Fruit fly (Drosophila melanogaster): ENCODE measurements around the gene Skp2.

The Skp2 gene

dm6 chr3R:4378363-4379354, 41.2 kb upstream of the Skp2 start, which contains the start of gene Sfxn1-3 (continued):
- no peak for TF ChIP-seq CG4854 (GFP tag; optimal IDR thresholded peaks at IDR 0.05)
- peak; percentile 83 for TF ChIP-seq BtbVII (GFP tag; optimal IDR thresholded peaks at IDR 0.05)
- peak; percentile 42 for TF ChIP-seq gcm2 (GFP tag; optimal IDR thresholded peaks at IDR 0.05)
- TF ChIP-seq grn (GFP tag; optimal IDR thresholded peaks at IDR 0.05): peak; percentile 80
- TF ChIP-seq al (GFP tag; IDR thresholded peaks at IDR 0.05): no peak
- peak; percentile 84 for TF ChIP-seq CG7928 (GFP tag; optimal IDR thresholded peaks at IDR 0.05)
- no peak for TF ChIP-seq pita (GFP tag; optimal IDR thresholded peaks at IDR 0.05)
- peak; percentile 39 for TF ChIP-seq maf-S (GFP tag; optimal IDR thresholded peaks at IDR 0.05)
- TF ChIP-seq Side (GFP tag; optimal IDR thresholded peaks at IDR 0.05): no peak
- TF ChIP-seq yki (optimal IDR thresholded peaks at IDR 0.05): no peak
- TF ChIP-seq CG31441 (GFP tag; IDR thresholded peaks at IDR 0.05): peak; percentile 60; the same call in 1 of the 2 replicates
- peak; percentile 98 for TF ChIP-seq CG34376 (GFP tag; optimal IDR thresholded peaks at IDR 0.05)
- peak; percentile 23 for TF ChIP-seq grau (tag; optimal IDR thresholded peaks at IDR 0.05)
- peak; percentile 61; the same call in 1 of the 2 replicates for TF ChIP-seq Adf1 (GFP tag; IDR thresholded peaks at IDR 0.05)
- TF ChIP-seq sob (GFP tag; IDR thresholded peaks at IDR 0.05): peak; percentile 55
- TF ChIP-seq sr (GFP tag; IDR thresholded peaks at IDR 0.05): no peak; the same call in 1 of the 3 replicates
- TF ChIP-seq Myb (GFP tag; optimal IDR thresholded peaks at IDR 0.05): peak; percentile 33
- TF ChIP-seq ara (GFP tag; IDR thresholded peaks at IDR 0.05): 0 out of 2 replicates have a peak, but pooled peaks have one; percentile 22
- TF ChIP-seq Asciz (GFP tag; optimal IDR thresholded peaks at IDR 0.05): peak; percentile 58
- peak; percentile 27 for TF ChIP-seq HHEX (GFP tag; optimal IDR thresholded peaks at IDR 0.05)
- TF ChIP-seq CG4328 (GFP tag; optimal IDR thresholded peaks at IDR 0.05): peak; percentile 67
- peak; percentile 79; the same call in 2 of the 3 replicates for TF ChIP-seq CG34422 (GFP tag; IDR thresholded peaks at IDR 0.05)
- peak; percentile 70 for TF ChIP-seq NFAT (GFP tag; IDR thresholded peaks at IDR 0.05)
- no peak for TF ChIP-seq eve (GFP tag; optimal IDR thresholded peaks at IDR 0.05)
- TF ChIP-seq bsh (GFP tag; optimal IDR thresholded peaks at IDR 0.05): peak; percentile 26 to 42
- TF ChIP-seq CG10267 (tag; optimal IDR thresholded peaks at IDR 0.05): no peak
- TF ChIP-seq CG6689 (GFP tag; IDR thresholded peaks at IDR 0.05): peak; percentile 38; the same call in 1 of the 2 replicates
- TF ChIP-seq CG10209 (GFP tag; optimal IDR thresholded peaks at IDR 0.05): peak; percentile 22
- no peak for TF ChIP-seq CG18619 (GFP tag; optimal IDR thresholded peaks at IDR 0.05)
- TF ChIP-seq CG11695 (GFP tag; IDR thresholded peaks at IDR 0.05): no peak
- TF ChIP-seq mld (GFP tag; IDR thresholded peaks at IDR 0.05; ENCODE audit: partially characterized antibody): no peak
- TF ChIP-seq CG12659 (GFP tag; optimal IDR thresholded peaks at IDR 0.05): peak; percentile 67
- TF ChIP-seq CG2199 (GFP tag; IDR thresholded peaks at IDR 0.05): no peak
- TF ChIP-seq CG10321 (GFP tag; IDR thresholded peaks at IDR 0.05): no peak
- TF ChIP-seq Bgb (GFP tag; IDR thresholded peaks at IDR 0.05; ENCODE audit: partially characterized antibody): peak; percentile 75
- no peak for TF ChIP-seq CG17568 (GFP tag; optimal IDR thresholded peaks at IDR 0.05)
- peak; percentile 80 for TF ChIP-seq Fer1 (GFP tag; optimal IDR thresholded peaks at IDR 0.05)
- TF ChIP-seq CG10565 (GFP tag; optimal IDR thresholded peaks at IDR 0.05): no peak
- no peak for TF ChIP-seq Lpt (GFP tag; optimal IDR thresholded peaks at IDR 0.05)
- TF ChIP-seq croc (GFP tag; conservative IDR thresholded peaks at IDR 0.05): no peak
- peak; percentile 58 for TF ChIP-seq CG13287 (GFP tag; IDR thresholded peaks at IDR 0.05; ENCODE audit: partially characterized antibody)
- TF ChIP-seq CG15073 (GFP tag; optimal IDR thresholded peaks at IDR 0.05): no peak
- peak; percentile 63 for TF ChIP-seq Hand (GFP tag; optimal IDR thresholded peaks at IDR 0.05)
- 0 out of 4 replicates have a peak, but pooled peaks have one; percentile 36 for TF ChIP-seq Gug (GFP tag; IDR thresholded peaks at IDR 0.05)
- TF ChIP-seq knrl (GFP tag; IDR thresholded peaks at IDR 0.05; ENCODE audit: partially characterized antibody): peak; percentile 19; the same call in 1 of the 3 replicates
- TF ChIP-seq crol (GFP tag; IDR thresholded peaks at IDR 0.05): peak; percentile 96
- peak; percentile 85 for TF ChIP-seq mirr (GFP tag; optimal IDR thresholded peaks at IDR 0.05)
- peak; percentile 2 for TF ChIP-seq Mes4 (GFP tag; optimal IDR thresholded peaks at IDR 0.05)
